Worm (Caenorhabditis elegans): ENCODE data around the gene F38B2.2.

DNA sequence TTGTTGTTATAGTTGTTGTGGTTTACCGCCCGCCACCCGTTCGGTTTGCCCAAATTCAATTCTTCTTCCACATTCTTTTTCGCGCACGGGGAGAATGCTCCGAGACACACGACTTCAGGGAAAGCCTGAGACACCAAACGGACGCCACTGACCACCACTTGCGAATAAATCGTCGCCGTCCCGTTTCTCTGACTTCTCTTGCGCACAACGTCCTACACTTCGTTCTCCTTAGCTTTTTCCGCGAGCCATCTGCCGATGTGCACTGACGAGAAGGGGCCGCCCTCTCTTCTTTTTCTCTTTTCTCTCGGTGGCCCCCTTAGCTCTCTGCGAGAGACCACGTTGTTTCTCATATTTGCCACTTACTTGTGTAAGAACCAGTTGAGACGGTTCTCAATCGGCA is 22.1 kb downstream of the F38B2.2 start, which contains the start of gene C03A3.1:
- TF ChIP-seq ama-1 (optimal IDR thresholded peaks at IDR 0.05) (no peak), ceh-28 (tag; optimal IDR thresholded peaks at IDR 0.05) (no peak), ztf-11 (tag; optimal IDR thresholded peaks at IDR 0.05) (no peak), unc-62 (GFP tag; optimal IDR thresholded peaks at IDR 0.05) (no peak), aly-2 (tag; optimal IDR thresholded peaks at IDR 0.05) (no peak), elt-2 (tag; optimal IDR thresholded peaks at IDR 0.05) (no peak), egl-27 (tag; optimal IDR thresholded peaks at IDR 0.05) (no peak), tbx-2 (tag; optimal IDR thresholded peaks at IDR 0.05) (no peak), pha-4 (tag; optimal IDR thresholded peaks at IDR 0.05) (no peak)

Data from whole organism, L3 larva.